Fruit fly (Drosophila melanogaster) whole organism, wandering third instar larva: Measurements from ENCODE around the gene Syp.

Experiments used
- Abd-B ChIP-seq: fragments of >200 bp; optimal IDR thresholded peaks from 2 replicates; lab custom pipeline; 2017; ENCODE audit warnings: missing biosample characterization, missing genetic modification characterization
- br ChIP-seq: fragments of 200-800 bp; sonication (Bioruptor generic); optimal IDR thresholded peaks from 2 replicates; lab custom pipeline; 2016; ENCODE audit warnings: missing biosample characterization, missing genetic modification characterization
- brk ChIP-seq: fragments of 200-800 bp; sonication (Bioruptor generic); optimal IDR thresholded peaks from 2 replicates; lab custom pipeline; 2016; ENCODE audit warnings: missing biosample characterization, mild to moderate bottlenecking, missing genetic modification characterization
- dmrt93B ChIP-seq: fragments of 200-800 bp; sonication (Bioruptor generic); optimal IDR thresholded peaks from 2 replicates; lab custom pipeline; 2018; ENCODE audit warnings: missing biosample characterization, mild to moderate bottlenecking, missing genetic modification characterization
- foxo ChIP-seq, 2 experiments: fragments of 200-800 bp; sonication (Bioruptor generic); optimal IDR thresholded peaks; 2 replicates in 1 of 2; 3 replicates in 1 of 2; lab custom pipeline; 2016 to 2017; ENCODE audit warnings: missing biosample characterization in 2 of 2, missing genetic modification characterization in 2 of 2
- psq ChIP-seq: fragments of 200-800 bp; sonication (Bioruptor generic); optimal IDR thresholded peaks from 3 replicates; lab custom pipeline; 2017; ENCODE audit warnings: missing biosample characterization, mild to moderate bottlenecking, missing genetic modification characterization, moderate library complexity

DNA sequence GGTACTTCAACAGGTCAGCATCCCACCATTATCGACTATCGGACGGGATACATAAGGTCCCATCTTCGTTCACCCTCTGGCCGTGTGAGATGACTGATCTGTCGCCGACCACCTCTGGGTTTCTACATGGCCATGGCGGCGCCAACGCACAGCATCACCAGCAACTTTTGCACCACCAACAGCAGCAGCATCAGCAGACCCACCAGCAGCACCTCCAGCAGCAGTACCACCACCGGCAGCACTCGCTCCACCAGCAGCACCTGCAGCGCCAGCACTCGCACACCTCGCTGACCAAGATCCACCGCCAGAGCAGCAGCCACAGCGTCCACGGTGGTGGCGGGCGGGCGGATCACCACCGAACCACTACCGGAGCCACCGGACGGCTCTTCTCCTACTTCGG is 1.5 kb upstream of the Syp start:
- TF ChIP-seq brk (GFP tag; lab: Kevin White, UChicago): no peak
- no peak for TF ChIP-seq br
- no peak for TF ChIP-seq dmrt93B (GFP tag; lab: Kevin White, UChicago)
- no peak for TF ChIP-seq Abd-B (GFP tag; lab: Kevin White, UChicago)
- TF ChIP-seq psq (GFP tag; lab: Kevin White, UChicago): no peak
- no peak for TF ChIP-seq foxo (GFP tag; optimal IDR thresholded peaks at IDR 0.05; lab: Kevin White, UChicago)
